Worm (Caenorhabditis elegans): Measurements from ENCODE around the gene sre-46.

DNA sequence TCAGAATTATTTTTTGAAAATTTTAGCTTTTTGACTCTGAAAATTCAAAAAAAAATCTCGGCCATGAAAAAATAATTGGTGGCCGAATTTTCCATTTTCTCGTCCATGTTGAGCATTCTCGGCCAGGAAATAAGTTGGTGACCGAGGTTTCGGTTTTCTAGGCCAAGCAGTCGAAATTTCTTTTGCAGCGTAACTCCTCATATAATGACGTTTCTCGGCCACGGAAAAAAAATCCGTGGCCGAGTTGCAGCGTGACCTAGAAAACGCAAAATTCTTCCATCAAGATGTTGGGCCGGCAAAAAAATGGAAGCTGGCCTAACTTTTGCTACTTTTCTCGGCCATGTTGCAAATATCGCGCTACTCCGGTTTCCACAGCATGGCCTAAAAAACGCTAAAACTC, 29.0 kb upstream of the sre-46 start:
- TF ChIP-seq pha-4 (tag; optimal IDR thresholded peaks at IDR 0.05) = no peak
- TF ChIP-seq unc-55 (GFP tag; optimal IDR thresholded peaks at IDR 0.05) = no peak
